Fruit fly (Drosophila melanogaster) whole organism, wandering third instar larva: ENCODE measurements around the gene Rab19.

ENCODE experiments used
- br ChIP-seq: fragments of 200-800 bp; sonication (Bioruptor generic); optimal IDR thresholded peaks from 2 replicates; lab custom pipeline; 2016; ENCODE audit warnings: missing biosample characterization, missing genetic modification characterization
- psq ChIP-seq: fragments of 200-800 bp; sonication (Bioruptor generic); optimal IDR thresholded peaks from 3 replicates; lab custom pipeline; 2017; ENCODE audit warnings: missing biosample characterization, mild to moderate bottlenecking, missing genetic modification characterization, moderate library complexity

dm6 chr3L:8312290-8312689 is 15.5 kb downstream of the Rab19 start:
- TF ChIP-seq br (GFP tag; lab: Kevin White, UChicago) (no peak), psq (GFP tag; lab: Kevin White, UChicago) (no peak)
